Worm (Caenorhabditis elegans) whole organism, young adult: ENCODE measurements around the gene hoe-1.

Source experiments
- F49E8.2 ChIP-seq: sonication (generic microtip); optimal IDR thresholded peaks from 3 replicates; lab custom pipeline; 2017; ENCODE audit warnings: missing genetic modification characterization, mild to moderate bottlenecking, missing compliant biosample characterization, antibody characterized with exemption, moderate library complexity; ENCODE audit not compliant: insufficient read depth
- Y95B8A.8 ChIP-seq: fragments of 200-800 bp; sonication (Bioruptor generic); IDR thresholded peaks from 2 replicates; pipeline ENCODE4 v1.3.6; 2022; ENCODE audit warnings: missing genetic modification reagents, missing genetic modification characterization, missing compliant biosample characterization
- attf-3 ChIP-seq: fragments of 200-800 bp; sonication (Bioruptor generic); conservative IDR thresholded peaks from 2 replicates; pipeline ENCODE4 v1.3.6; 2022; ENCODE audit warnings: missing genetic modification reagents, missing genetic modification characterization, missing compliant biosample characterization
- bed-1 ChIP-seq: fragments of 200-800 bp; sonication (Bioruptor generic); IDR thresholded peaks from 2 replicates; pipeline ENCODE4 v1.3.6; 2022; ENCODE audit warnings: missing genetic modification reagents, missing genetic modification characterization, missing compliant biosample characterization
- nhr-179 ChIP-seq: sonication (generic microtip); optimal IDR thresholded peaks from 2 replicates; lab custom pipeline; 2016; ENCODE audit warnings: mild to moderate bottlenecking, missing genetic modification characterization, missing compliant biosample characterization
- nhr-27 ChIP-seq: fragments of 200-800 bp; sonication (Bioruptor generic); optimal IDR thresholded peaks from 2 replicates; lab custom pipeline; 2018; ENCODE audit warnings: mild to moderate bottlenecking, missing genetic modification characterization, moderate library complexity, missing compliant biosample characterization
- pha-4 ChIP-seq: fragments of 150-350 bp; sonication (generic microtip); optimal IDR thresholded peaks from 2 replicates; lab custom pipeline; 2014; ENCODE audit warnings: missing biosample characterization, missing genetic modification reagents, missing genetic modification characterization

- TF ChIP-seq F49E8.2 (no peak), pha-4 (tag; lab: Kevin White, UChicago) (no peak), nhr-179 (tag; lab: Kevin White, UChicago) (no peak), attf-3 (GFP tag; lab: Robert Waterston, UW) (no peak), nhr-27 (tag; lab: Kevin White, UChicago) (no peak), bed-1 (GFP tag; lab: Robert Waterston, UW) (no peak), Y95B8A.8 (no peak)
These were observed 20.4 kb upstream of the hoe-1 start, which contains the start of gene npp-26 for ce11 chrIV:4764422-4764821.
